Worm (Caenorhabditis elegans): ENCODE results near the gene gtf-2E2.

The gtf-2E2 gene

ce11 chrII:11571260-11571854 lies 29.1 kb upstream of the gtf-2E2 start, which contains the start of gene F54D5.3:
F54D5.3 (plus strand) TSS chrII:11571805.
- TF ChIP-seq fos-1 (tag; optimal IDR thresholded peaks at IDR 0.05) (peak; percentile 87), zag-1 (tag; optimal IDR thresholded peaks at IDR 0.05) (no peak)

ce11 chrII:11569213-11569868 lies 27.0 kb upstream of the gtf-2E2 start, which contains the start of the genes F54D5.23 and F54D5.4:
F54D5.23 (minus strand) TSS chrII:11569287.
F54D5.4 (plus strand) TSS chrII:11569818.
- TF ChIP-seq ztf-11 (tag; optimal IDR thresholded peaks at IDR 0.05) (no peak), fos-1 (tag; optimal IDR thresholded peaks at IDR 0.05) (peak; percentile 82)

ce11 chrII:11568670-11569069 lies 26.4 kb upstream of the gtf-2E2 start:
- TF ChIP-seq sem-4 (tag; optimal IDR thresholded peaks at IDR 0.05) (no peak), mab-5 (tag; optimal IDR thresholded peaks at IDR 0.05) (no peak), nhr-11 (tag; optimal IDR thresholded peaks at IDR 0.05) (no peak), peb-1 (tag; optimal IDR thresholded peaks at IDR 0.05) (no peak)

ce11 chrII:11566970-11567711 lies 24.8 kb upstream of the gtf-2E2 start, which contains the start of gene F54D5.5:
F54D5.5 (minus strand) TSS chrII:11567020.
- TF ChIP-seq nhr-237 (tag; optimal IDR thresholded peaks at IDR 0.05) (no peak), nhr-23 (tag; optimal IDR thresholded peaks at IDR 0.05) (no peak), ama-1 (optimal IDR thresholded peaks at IDR 0.05) (no peak), R02D3.7 (tag; optimal IDR thresholded peaks at IDR 0.05) (no peak), sma-9 (GFP tag; optimal IDR thresholded peaks at IDR 0.05) (no peak), sma-9 (tag; optimal IDR thresholded peaks at IDR 0.05) (no peak), elt-1 (tag; optimal IDR thresholded peaks at IDR 0.05) (no peak), aly-2 (tag; optimal IDR thresholded peaks at IDR 0.05) (no peak), nhr-129 (tag; optimal IDR thresholded peaks at IDR 0.05) (peak; percentile 54), unc-55 (GFP tag; optimal IDR thresholded peaks at IDR 0.05) (peak; percentile 34), lin-11 (tag; optimal IDR thresholded peaks at IDR 0.05) (peak; percentile 33), mab-5 (tag; optimal IDR thresholded peaks at IDR 0.05) (peak; percentile 2), C34F6.9 (tag; optimal IDR thresholded peaks at IDR 0.05) (peak; percentile 7), lin-39 (tag; optimal IDR thresholded peaks at IDR 0.05) (peak; percentile 77), F13H6.1 (tag; optimal IDR thresholded peaks at IDR 0.05) (peak; percentile 5)

- TF ChIP-seq lin-13 (GFP tag; optimal IDR thresholded peaks at IDR 0.05) (no peak), sma-3 (GFP tag; optimal IDR thresholded peaks at IDR 0.05) (no peak), lin-39 (tag; optimal IDR thresholded peaks at IDR 0.05) (no peak), nhr-23 (tag; optimal IDR thresholded peaks at IDR 0.05) (no peak), nhr-6 (tag; optimal IDR thresholded peaks at IDR 0.05) (no peak), C34F6.9 (tag; optimal IDR thresholded peaks at IDR 0.05) (no peak), elt-3 (tag; optimal IDR thresholded peaks at IDR 0.05) (no peak), sem-4 (tag; optimal IDR thresholded peaks at IDR 0.05) (no peak), lin-11 (tag; optimal IDR thresholded peaks at IDR 0.05) (no peak), dmd-4 (tag; optimal IDR thresholded peaks at IDR 0.05) (no peak)
Observed at ce11 chrII:11564127-11564526, 21.8 kb upstream of the gtf-2E2 start, which contains the start of gene F54D5.15. F54D5.15 (minus strand) TSS chrII:11564227.

- TF ChIP-seq unc-55 (GFP tag; optimal IDR thresholded peaks at IDR 0.05) (no peak), C34F6.9 (tag; optimal IDR thresholded peaks at IDR 0.05) (no peak), nhr-10 (tag; optimal IDR thresholded peaks at IDR 0.05) (no peak), F13H6.1 (tag; optimal IDR thresholded peaks at IDR 0.05) (no peak), ztf-4 (tag; optimal IDR thresholded peaks at IDR 0.05) (no peak)
Observed at ce11 chrII:11556338-11556737, 14.0 kb upstream of the gtf-2E2 start, which contains the start of gene F54D5.17. F54D5.17 (plus strand) TSS chrII:11556638.

- TF ChIP-seq Y55F3AM.14 (GFP tag; optimal IDR thresholded peaks at IDR 0.05) (no peak), R02D3.7 (tag; optimal IDR thresholded peaks at IDR 0.05) (no peak), nhr-129 (tag; optimal IDR thresholded peaks at IDR 0.05) (no peak), crh-2 (tag; optimal IDR thresholded peaks at IDR 0.05) (no peak)
Observed at ce11 chrII:11555634-11556033, 13.3 kb upstream of the gtf-2E2 start, which contains the start of gene F54D5.24. F54D5.24 (plus strand) TSS chrII:11555949.
